Fruit fly (Drosophila melanogaster) ovary, adult (tissue): ENCODE measurements around the gene CG7742.

Experiments used
- CG17801 ChIP-seq: fragments of 200-800 bp; optimal IDR thresholded peaks from 2 replicates; lab custom pipeline; 2019; ENCODE audit warnings: missing biosample characterization, mild to moderate bottlenecking, missing genetic modification characterization, moderate library complexity; ENCODE audit not compliant: partially characterized antibody

Gene CG7742

DNA sequence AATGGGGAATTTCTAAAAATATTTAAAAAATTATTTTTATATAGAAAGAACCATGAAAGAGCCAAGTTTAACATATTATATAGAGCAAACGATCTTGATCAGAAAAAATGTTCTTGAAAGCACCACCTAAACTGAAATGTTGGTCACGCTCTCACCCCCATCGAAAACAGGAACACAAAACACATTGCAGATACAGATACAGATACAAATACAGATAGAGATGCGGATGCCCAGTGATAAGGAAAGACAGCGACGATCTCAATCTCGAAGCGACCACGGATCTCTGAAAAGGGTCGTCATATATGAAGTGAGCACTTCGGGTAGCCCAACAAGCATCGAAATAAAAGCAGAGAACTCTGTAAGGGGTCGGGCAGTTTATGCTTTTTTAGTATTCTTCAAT is 32.5 kb upstream of the CG7742 start:
- TF ChIP-seq CG17801 (GFP tag; lab: Kevin White, UChicago), result no peak

DNA sequence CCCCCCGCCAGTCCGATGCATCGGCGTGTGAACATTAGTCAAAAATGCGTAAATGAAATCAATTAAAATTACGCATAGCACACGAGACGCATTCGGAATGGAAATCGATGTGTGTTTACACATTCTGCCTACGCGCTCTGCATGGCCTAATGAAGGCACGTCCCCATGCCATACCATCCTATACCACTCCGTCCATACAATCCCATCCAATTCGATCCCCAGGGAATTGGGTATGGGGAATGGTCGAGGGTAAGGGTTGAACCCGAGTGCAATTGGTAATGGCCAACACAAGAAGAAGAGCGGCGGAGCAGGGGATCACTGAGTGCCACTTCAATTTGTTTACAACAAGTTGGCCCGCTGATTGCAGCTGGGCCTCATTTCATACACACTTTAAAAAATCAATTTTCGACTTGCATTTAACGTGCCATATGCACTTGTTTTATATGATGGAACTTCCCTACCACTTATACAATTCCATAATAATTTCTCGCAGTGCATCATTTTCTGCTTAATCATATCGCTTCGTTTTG is 30.5 kb upstream of the CG7742 start:
- TF ChIP-seq CG17801 (GFP tag; lab: Kevin White, UChicago), result no peak

DNA sequence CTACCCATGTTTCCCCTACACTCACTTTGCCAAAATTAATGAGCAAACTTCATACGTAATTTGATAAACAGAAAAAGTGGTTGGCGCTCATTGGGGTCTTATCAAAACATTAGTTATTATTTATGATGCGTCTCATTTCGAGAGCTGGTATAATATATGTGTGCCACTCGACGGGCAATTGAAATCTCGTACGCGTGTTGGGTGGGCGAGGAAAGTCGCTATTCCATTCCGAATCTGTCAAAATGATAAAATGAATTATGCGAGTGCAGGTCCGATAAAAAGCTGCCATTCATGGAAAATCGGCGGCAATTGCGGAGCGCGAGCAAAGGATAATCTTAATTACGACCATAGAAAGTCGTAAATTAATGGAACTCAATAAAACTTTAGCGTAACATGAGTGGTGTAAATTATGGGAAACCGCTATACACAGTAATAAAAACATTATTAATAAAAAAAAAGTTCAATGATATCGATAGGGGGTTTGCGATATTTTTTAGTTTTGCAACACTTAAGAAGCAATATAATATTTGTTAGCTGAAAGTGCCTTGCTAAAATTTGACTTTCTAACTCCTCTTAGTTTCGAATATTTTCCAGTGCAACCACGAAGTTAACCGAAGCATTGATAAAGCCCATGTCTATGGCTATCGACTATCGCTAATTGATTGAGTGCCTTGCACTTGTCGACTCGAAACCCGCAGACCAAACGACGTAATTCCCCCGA is 27.5 kb upstream of the CG7742 start:
- TF ChIP-seq CG17801 (GFP tag; lab: Kevin White, UChicago), result no peak

DNA sequence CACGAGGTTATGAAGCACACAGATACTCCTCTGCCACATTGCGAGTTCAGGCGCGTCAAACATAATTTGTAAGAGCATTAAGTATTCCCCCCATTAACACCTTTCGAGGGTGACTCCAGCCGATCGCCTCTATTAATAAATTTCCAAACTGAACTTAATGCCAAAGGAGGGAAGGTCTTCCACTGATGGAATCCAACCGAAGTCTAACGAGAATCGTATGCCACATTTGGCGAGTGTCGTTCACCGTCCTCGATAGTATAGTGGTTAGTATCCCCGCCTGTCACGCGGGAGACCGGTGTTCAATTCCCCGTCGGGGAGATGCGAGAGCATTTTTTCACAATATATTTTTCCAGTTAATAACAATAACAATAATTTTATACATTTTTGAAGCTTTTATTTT is 25.6 kb upstream of the CG7742 start:
- no peak for TF ChIP-seq CG17801 (GFP tag; lab: Kevin White, UChicago)

DNA sequence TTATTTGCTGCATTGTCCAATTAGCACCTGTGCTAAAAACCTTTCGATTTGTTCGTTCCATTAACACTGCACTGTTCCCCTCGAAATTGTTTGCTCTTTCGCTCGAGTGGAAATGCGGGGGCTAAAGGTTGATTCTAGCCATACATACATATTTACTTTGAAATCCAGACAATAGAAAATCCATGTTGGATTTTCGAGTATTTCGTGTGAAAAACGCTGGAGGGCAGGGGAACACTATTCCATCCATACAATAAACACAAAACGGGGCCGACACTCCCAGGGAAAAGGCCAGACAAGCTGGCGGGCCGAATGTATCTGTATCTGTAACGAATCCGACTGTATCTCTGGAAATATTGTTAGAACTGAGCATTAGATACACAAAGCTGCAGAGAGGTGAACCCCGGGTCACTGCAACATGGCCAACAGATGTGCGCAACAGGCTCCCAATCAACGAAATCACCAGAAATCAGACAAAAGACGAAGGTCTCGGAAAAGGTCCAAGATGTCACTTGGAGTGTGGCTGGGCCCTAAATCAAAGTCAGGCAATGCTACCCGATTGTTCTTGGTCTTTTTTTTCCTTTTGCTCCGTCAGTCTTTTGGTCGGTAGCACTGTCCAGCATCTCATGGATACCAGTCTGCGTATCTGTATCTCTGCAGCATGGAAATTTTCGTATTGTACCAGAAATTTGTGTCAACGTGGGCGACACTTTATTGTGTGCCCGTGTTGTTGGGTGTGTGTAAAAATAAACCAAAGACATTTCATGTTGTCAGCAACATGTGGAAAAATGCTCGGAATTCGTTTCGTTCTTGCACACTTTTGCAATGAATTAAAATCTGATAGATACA is 24.8 kb upstream of the CG7742 start:
- TF ChIP-seq CG17801 (GFP tag; lab: Kevin White, UChicago), result no peak

DNA sequence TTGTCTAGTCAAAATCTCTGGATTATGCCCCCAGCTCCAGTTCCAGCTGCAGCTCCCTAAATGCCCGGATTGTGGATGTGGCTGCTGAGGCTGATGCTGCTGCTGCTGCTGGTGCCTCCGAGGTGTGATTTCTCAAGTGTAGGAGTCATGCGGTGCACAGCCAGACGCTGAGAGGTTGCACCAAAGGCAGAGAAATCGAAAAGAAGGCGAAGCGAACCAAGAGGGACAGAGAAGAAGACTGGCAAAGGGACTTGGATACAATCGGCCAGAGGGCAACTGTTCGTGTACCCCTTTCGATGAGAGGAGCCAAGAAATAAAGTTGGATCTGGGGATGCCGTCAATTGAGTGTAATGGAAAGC is 23.7 kb upstream of the CG7742 start:
- no peak for TF ChIP-seq CG17801 (GFP tag; lab: Kevin White, UChicago)

DNA sequence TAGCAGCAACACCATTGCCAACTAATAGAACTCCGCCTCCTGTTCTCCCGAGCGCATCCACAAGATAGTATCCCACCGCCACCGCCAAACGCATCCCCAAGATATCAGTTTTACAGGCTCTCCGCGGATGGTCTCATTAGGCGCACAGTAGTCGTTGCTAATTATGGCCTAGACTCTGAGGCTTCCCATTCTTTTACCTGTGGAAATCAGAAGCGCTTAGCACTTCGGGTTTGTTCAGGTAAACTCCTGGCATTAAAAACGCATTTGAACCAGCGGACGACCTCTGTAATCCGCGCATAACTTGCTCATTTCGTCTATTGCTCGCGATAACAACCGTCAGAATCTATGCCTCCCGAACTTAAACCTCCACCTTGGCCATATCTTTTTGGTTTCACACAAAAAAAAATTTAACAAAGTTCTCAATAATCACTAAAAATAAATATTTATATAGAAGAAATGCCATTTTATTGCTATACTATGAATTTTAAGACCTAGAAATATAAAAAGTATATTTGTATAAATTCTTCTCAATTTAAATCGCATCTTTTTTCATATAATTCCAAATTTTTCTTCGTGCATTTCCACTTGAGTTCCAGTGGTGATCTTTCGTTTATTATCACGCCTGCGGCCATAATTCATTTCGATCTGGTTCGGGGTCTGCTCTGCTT is 23.2 kb upstream of the CG7742 start:
- TF ChIP-seq CG17801 (GFP tag; lab: Kevin White, UChicago), result no peak

DNA sequence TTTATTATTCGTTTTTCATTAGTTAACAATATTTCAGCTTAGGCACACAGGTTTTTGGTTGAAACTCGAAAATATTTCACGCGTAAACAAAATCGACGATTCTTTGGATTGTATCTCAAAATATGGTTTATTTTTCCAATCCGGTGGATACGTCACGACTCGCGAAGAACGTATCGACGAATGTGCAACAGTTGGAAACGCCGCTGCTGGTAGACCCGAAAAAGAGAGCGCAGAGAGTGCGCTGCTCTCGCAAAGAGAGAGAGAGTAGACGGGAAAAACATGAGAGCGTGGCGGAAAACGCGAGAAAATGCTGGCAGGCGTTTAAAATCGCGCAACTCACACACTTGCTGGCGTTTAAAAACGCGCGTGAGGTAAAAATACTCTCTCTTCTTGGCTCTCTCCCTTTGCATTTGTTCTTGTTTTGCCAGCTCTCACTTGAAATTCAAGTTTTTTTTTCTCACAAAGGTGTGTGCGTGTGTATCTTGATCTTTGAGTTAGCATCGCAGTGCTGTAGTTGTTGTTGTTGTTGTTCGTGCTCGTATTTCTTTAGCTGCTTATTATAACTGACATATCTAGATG is 22.4 kb upstream of the CG7742 start:
- peak; percentile 54 for TF ChIP-seq CG17801 (GFP tag; lab: Kevin White, UChicago)

DNA sequence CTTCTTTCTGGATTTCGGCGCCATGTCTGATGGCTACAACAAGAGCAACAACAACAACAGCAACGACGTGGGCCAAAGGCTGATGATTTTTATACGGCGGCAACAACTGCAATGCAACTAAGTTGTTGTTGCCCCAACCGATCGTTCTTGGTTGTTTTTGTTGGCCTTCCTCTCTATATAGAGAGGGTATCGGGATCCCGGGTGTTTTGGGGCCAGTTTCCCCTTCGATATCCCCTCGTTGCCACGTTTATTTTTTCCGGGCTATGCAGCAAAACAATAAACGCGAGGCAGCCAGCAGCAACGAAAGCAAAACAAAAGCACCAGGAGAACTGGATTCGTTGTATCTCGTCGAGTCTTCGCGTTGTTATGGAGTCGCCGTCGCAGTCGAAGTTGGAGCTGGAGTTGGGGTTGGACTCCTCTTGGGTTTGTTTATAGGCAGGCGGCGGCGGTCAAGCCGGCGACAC is 21.5 kb upstream of the CG7742 start:
- no peak for TF ChIP-seq CG17801 (GFP tag; lab: Kevin White, UChicago)

DNA sequence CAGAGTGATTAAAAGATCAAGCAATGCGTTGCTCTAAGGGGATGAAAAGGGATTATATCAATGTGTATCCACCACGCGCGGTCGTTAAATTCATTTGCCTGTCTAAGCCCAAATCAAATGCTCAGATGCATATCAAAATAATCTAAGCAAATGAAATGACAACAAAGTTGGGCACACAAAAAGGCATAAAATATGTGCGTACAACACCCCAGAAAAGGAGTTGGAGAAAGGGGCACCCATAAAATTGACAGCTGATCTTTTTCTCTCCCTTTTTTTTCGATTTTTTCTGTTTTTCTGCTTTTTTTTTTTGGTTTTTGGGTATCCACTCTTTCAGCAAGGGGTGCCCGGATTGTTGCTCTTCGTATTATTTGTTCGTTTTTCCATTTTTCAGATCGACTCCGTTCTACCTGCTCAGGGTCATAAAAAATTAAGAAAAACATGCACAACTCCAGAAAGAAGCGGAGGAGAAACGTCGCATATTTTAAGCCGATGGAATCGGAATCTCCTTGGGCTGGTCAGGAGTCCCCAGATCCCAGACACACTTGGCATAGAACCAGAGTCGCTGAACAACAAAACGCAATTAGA is 19.9 kb upstream of the CG7742 start:
- TF ChIP-seq CG17801 (GFP tag; lab: Kevin White, UChicago), result no peak

DNA sequence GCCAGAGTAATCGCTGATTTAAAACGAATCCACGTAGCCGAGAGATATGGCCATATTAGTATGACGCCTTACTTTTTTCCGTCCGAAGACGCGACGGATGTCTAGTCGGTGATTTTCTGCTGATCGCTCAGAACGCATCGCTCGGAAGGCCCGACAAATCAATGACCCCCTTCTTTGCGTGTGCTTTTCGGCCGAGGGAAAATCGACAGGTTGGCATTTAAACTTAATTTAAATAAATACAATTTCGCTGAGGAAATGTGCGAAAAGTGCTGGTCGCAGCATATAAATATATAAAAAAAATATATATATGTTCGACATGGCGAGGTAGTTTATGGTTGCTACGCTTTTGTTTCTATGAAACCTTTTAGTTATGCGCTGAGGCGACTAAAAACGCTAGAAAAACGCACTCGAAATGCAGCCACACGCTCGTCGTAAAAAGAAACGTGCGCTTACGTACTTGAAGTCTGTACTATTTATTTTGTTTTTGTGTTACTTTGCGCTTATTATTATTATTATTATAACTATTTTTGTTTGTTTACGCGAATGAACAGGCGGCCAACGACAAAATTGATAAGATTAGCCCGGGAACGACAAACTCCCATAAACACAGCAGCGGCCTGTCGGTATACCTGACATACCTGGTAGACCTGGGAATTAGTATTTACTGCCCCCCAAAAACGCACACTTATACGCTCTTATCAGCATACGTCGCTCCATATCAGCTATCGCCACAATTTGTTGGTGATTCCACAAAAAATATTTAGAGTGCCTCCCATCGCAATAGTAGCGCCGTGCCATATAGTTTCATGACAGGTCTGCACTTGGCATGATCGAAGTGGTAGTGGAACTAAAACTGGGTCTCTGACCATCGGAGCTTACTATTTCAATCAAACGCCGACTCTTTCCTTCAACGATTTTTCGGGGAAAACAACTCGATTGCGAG is 18.4 kb upstream of the CG7742 start:
- no peak for TF ChIP-seq CG17801 (GFP tag; lab: Kevin White, UChicago)

DNA sequence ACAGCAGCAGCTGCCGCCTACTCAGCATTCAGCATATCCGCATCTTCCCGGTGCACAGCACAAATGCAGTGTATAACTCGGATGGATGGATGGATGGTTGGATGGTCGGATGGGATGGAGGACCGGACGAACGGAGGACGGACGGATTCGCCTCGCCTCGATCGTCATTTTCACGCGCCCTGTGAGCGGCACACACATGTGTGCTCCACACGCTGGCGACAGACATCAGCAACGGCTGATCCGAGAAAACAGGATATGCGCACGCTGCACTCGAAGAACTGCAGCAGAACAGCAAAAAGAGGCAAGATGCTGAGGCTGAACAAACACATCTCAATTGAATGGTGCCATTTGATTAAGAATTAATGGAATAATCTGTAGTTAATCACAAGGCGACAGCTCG is 17.3 kb upstream of the CG7742 start:
- no peak for TF ChIP-seq CG17801 (GFP tag; lab: Kevin White, UChicago)

DNA sequence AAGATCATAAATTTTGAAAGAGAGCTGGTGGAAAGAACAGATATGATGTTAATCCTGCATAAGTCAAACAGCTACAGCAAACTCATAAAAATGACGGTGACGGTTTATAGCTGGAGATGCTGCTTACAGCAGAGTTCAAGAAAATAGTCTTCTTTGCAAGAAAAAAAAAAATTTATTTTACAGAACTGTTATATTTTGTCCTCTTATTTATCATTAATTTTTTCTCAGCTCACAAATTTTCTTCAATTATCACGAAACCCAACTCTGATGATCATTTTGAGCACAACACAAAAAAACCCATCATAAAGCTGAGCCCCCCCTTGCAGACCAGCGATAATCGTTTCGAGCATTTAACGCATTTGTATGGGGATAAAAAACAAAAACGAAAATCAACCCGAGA is 16.6 kb upstream of the CG7742 start:
- TF ChIP-seq CG17801 (GFP tag; lab: Kevin White, UChicago), result no peak
